Worm (Caenorhabditis elegans): ENCODE measurements around the gene ifo-1.
A peak's percentile ranks its signal among the peaks of the same experiment; 100 is the strongest.

ifo-1 gene

DNA sequence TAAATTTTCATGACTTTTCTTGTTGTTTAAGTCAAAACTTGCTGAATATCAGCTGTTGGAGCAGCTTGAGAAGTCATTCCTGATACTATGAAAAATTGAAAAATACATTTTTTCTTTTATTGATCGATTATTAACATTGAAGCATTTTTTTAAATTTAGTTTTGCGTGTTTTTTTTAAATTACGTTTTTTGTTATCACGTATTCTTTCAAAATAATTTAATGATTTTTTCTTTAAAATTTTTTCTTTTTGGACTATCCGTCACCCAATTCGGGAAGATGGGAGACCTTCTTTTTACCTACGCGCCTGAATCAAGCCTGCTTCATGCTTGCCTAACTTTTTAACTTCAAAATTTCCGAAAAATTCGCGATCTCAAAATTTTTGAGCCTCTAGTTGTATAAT lies 32.3 kb downstream of the ifo-1 start, which contains the start of gene F42C5.5:
Gene F42C5.5 (minus strand): TSS at position 101 of the 400 bp plus-strand sequence.
- TF ChIP-seq sma-9 (GFP tag; optimal IDR thresholded peaks at IDR 0.05) (no peak), sma-9 (tag; optimal IDR thresholded peaks at IDR 0.05) (no peak), nhr-21 (tag; optimal IDR thresholded peaks at IDR 0.05) (no peak), sem-4 (tag; optimal IDR thresholded peaks at IDR 0.05) (no peak), peb-1 (tag; optimal IDR thresholded peaks at IDR 0.05) (no peak), C34F6.9 (tag; optimal IDR thresholded peaks at IDR 0.05) (no peak), crh-2 (tag; optimal IDR thresholded peaks at IDR 0.05) (no peak), nhr-25 (tag; optimal IDR thresholded peaks at IDR 0.05) (no peak)

DNA sequence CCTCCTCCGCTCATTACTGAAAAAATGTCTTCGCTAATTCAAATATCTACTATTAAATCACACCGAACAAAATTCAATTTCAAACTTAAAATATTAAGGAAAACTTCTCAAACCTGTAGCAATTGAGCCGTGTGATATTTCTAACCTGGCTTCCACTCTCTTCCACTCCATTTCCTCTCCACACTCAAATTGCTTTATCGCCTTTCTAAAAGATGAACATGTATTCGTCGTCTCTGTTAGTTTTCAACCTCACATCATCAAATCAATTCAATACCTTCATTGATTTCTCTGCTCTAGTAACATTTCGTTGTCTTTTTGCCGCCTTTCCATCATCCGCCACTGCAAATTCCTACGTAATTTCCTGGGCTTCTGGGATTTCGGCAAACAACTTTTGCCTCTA lies 34.5 kb downstream of the ifo-1 start, which contains the start of gene F42C5.4:
Gene F42C5.4 (minus strand): TSS at position 171 of the 400 bp plus-strand sequence.
- TF ChIP-seq skn-1 (tag; optimal IDR thresholded peaks at IDR 0.05) (no peak), lin-13 (GFP tag; optimal IDR thresholded peaks at IDR 0.05) (no peak), sma-3 (GFP tag; optimal IDR thresholded peaks at IDR 0.05) (no peak), C34F6.9 (tag; optimal IDR thresholded peaks at IDR 0.05) (no peak), ztf-11 (tag; optimal IDR thresholded peaks at IDR 0.05) (no peak), nhr-21 (tag; optimal IDR thresholded peaks at IDR 0.05) (no peak), nhr-23 (tag; optimal IDR thresholded peaks at IDR 0.05) (no peak), elt-1 (tag; optimal IDR thresholded peaks at IDR 0.05) (no peak), F13H6.1 (tag; optimal IDR thresholded peaks at IDR 0.05) (no peak), nhr-12 (tag; optimal IDR thresholded peaks at IDR 0.05) (no peak), mbf-1 (tag; optimal IDR thresholded peaks at IDR 0.05) (no peak), nhr-25 (tag; optimal IDR thresholded peaks at IDR 0.05) (no peak), nhr-77 (tag; optimal IDR thresholded peaks at IDR 0.05) (no peak), unc-55 (GFP tag; optimal IDR thresholded peaks at IDR 0.05) (no peak), nhr-11 (tag; optimal IDR thresholded peaks at IDR 0.05) (no peak), R02D3.7 (tag; optimal IDR thresholded peaks at IDR 0.05) (no peak)

DNA sequence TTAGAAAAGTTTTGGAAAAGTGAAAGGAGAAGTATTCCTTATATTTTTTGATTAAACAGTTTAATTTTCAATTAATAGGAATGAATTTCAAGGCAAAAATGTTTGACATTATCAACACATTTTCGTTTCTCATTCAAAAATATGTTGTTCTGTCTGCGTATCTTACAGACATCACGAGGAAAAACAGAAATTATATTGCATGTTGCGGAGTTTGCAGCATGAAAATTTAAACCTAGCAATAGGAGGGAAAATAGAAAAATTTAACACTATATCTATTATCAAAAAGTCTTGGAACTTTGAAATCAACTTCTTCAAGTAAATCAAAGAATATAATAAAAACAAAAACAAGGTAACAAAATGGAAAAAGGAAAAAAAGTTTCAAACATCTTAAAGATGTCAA lies 35.4 kb downstream of the ifo-1 start:
- TF ChIP-seq fos-1 (tag; optimal IDR thresholded peaks at IDR 0.05) (peak; percentile 19), unc-55 (GFP tag; optimal IDR thresholded peaks at IDR 0.05) (peak; percentile 19), unc-62 (GFP tag; optimal IDR thresholded peaks at IDR 0.05) (no peak), crh-2 (tag; optimal IDR thresholded peaks at IDR 0.05) (peak; percentile 10), ztf-4 (tag; optimal IDR thresholded peaks at IDR 0.05) (no peak), gmeb-1 (tag; optimal IDR thresholded peaks at IDR 0.05) (peak; percentile 8), nhr-129 (tag; optimal IDR thresholded peaks at IDR 0.05) (peak; percentile 14), C34F6.9 (tag; optimal IDR thresholded peaks at IDR 0.05) (peak; percentile 0), ztf-11 (tag; optimal IDR thresholded peaks at IDR 0.05) (no peak)

DNA sequence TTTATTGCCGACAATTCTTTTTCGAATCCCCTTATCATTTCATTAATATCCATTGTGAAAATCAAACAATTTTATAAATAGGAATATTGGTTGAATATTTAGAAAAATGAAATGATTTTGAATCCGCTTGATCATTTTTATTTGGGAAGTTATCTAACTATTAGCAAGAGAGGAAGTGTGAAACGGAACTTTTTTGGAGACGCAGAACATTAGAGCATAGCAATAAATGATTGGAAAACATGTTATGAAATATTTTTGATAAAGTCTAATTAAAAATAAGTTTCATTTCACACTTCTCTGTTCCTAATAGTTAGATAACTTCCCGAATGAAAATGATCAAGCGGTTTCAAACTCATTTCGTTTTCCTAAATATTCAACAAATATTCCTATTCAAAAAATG lies 39.0 kb downstream of the ifo-1 start, which contains the start of gene F42C5.3:
Gene F42C5.3 (minus strand): TSS at position 101 of the 400 bp plus-strand sequence.
- TF ChIP-seq egl-27 (tag; optimal IDR thresholded peaks at IDR 0.05) = no peak
- TF ChIP-seq unc-55 (GFP tag; optimal IDR thresholded peaks at IDR 0.05) = no peak
- no peak for TF ChIP-seq mdl-1 (tag; optimal IDR thresholded peaks at IDR 0.05)
- TF ChIP-seq fos-1 (tag; optimal IDR thresholded peaks at IDR 0.05) = no peak

DNA sequence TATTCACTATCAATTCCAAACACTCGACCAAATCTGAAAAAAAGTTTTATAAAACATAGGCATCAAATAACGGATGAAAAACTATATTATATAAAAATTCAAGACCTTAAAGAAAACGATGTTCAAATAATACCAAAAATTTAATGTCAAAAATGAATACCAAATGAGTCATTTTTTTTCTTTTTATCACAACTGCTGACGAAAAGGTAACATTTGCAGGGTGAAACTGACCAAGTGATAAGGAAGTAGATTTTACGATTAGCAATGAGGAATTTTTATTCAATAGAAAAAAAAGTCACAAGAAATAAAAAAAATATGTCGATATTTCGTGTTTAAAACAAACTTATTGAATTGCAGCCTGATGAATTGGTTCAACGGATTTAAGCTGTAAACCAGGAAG lies 40.6 kb downstream of the ifo-1 start, which contains the start of gene C06E4.8:
Gene C06E4.8 (minus strand): TSS at position 37 of the 400 bp plus-strand sequence.
- TF ChIP-seq fos-1 (tag; optimal IDR thresholded peaks at IDR 0.05) = peak; percentile 66
- no peak for TF ChIP-seq ztf-1 (GFP tag; conservative IDR thresholded peaks at IDR 0.05)
- no peak for TF ChIP-seq unc-62 (GFP tag; optimal IDR thresholded peaks at IDR 0.05)

DNA sequence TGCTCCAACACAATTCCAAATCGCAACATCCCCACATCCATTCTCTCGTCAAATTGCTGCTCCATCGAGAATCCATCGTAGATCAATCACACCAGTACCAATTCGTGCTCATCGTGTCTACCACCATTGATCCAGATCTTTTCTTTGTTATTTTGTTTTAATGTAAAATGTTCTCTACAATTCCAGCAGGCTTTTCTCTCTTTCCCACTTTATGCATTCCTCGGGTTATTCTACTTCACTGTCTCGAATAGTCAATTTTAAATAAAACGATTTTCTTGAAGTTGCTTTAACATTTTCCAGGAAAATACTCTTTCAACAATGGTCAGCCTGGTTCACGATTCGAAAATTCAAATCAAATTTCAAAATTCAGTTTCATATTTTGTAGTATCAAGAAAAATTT lies 43.5 kb downstream of the ifo-1 start, which contains the start of gene C06E4.1:
Gene C06E4.1 (plus strand): TSS at position 301 of the 400 bp plus-strand sequence.
- TF ChIP-seq skn-1 (tag; optimal IDR thresholded peaks at IDR 0.05) = no peak
- TF ChIP-seq alr-1 (tag; optimal IDR thresholded peaks at IDR 0.05) = no peak
- no peak for TF ChIP-seq F13H6.1 (tag; optimal IDR thresholded peaks at IDR 0.05)
- TF ChIP-seq ceh-16 (tag; optimal IDR thresholded peaks at IDR 0.05) = no peak

DNA sequence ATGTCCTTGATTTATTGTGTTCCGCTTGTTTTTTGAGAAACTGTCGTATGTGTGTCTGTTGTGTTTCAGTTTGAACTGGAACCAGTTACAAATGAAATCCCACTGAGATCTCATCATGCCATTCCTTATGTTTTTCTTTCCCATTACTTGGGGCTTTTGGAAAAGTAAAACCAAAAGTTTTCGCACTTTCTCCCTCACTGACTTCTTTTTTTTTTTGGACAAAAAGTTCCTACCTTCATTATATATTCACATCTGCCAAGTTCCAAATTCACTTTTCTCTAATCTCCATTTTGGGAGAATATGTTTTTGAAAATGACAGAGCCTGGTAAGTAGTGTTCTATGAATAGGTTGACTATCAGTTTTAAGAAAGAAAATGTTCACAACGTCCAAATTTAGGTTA lies 49.8 kb downstream of the ifo-1 start, which contains the start of gene C06E4.2:
Gene C06E4.2 (plus strand): TSS at position 301 of the 400 bp plus-strand sequence.
- no peak for TF ChIP-seq blmp-1 (tag; optimal IDR thresholded peaks at IDR 0.05; ENCODE audit: insufficient read depth)
- no peak for TF ChIP-seq C34F6.9 (tag; optimal IDR thresholded peaks at IDR 0.05)
- TF ChIP-seq ceh-82 (tag; optimal IDR thresholded peaks at IDR 0.05) = no peak
- TF ChIP-seq nhr-237 (tag; optimal IDR thresholded peaks at IDR 0.05) = no peak
- no peak for TF ChIP-seq gmeb-1 (tag; optimal IDR thresholded peaks at IDR 0.05)
- no peak for TF ChIP-seq nhr-23 (tag; optimal IDR thresholded peaks at IDR 0.05)
- no peak for TF ChIP-seq fos-1 (tag; optimal IDR thresholded peaks at IDR 0.05)
- TF ChIP-seq nhr-21 (tag; optimal IDR thresholded peaks at IDR 0.05) = no peak
- TF ChIP-seq crh-2 (tag; optimal IDR thresholded peaks at IDR 0.05) = no peak
- TF ChIP-seq lin-13 (GFP tag; optimal IDR thresholded peaks at IDR 0.05) = no peak
- TF ChIP-seq zag-1 (tag; optimal IDR thresholded peaks at IDR 0.05) = no peak
- TF ChIP-seq nhr-10 (tag; optimal IDR thresholded peaks at IDR 0.05) = no peak

All from whole organism, L2 larva.